Fruit fly (Drosophila melanogaster) whole organism, embryonic: ENCODE data around the gene RpS14a.
A peak's percentile ranks its signal among the peaks of the same experiment; 100 is the strongest.

ENCODE experiments used
- ATbp ChIP-seq: fragments of 200-800 bp; sonication (Bioruptor generic); optimal IDR thresholded peaks from 2 replicates; lab custom pipeline; 2017; ENCODE audit warnings: missing biosample characterization, mild to moderate bottlenecking, missing genetic modification characterization, missing genetic modification reagents
- CG11696 ChIP-seq: fragments of 200-800 bp; sonication (Bioruptor generic); IDR thresholded peaks from 2 replicates; pipeline ENCODE4 v1.3.6; 2022; ENCODE audit warnings: missing biosample characterization, missing genetic modification characterization
- CG14441 ChIP-seq: fragments of 200-800 bp; sonication (Bioruptor generic); IDR thresholded peaks from 2 replicates; pipeline ENCODE4 v1.3.6; 2022; ENCODE audit warnings: missing biosample characterization, missing genetic modification characterization
- CG17328 ChIP-seq: fragments of 200-800 bp; sonication (Bioruptor generic); IDR thresholded peaks from 2 replicates; pipeline ENCODE4 v1.3.6; 2022; ENCODE audit warnings: missing biosample characterization, missing genetic modification characterization
- CG18619 ChIP-seq: fragments of 200-800 bp; sonication (Bioruptor generic); optimal IDR thresholded peaks from 3 replicates; lab custom pipeline; 2017; ENCODE audit warnings: missing biosample characterization, mild to moderate bottlenecking, missing genetic modification characterization
- CG32532 ChIP-seq: fragments of 200-800 bp; sonication (Bioruptor generic); IDR thresholded peaks from 2 replicates; pipeline ENCODE4 v1.3.6; 2022; ENCODE audit warnings: missing biosample characterization, missing genetic modification characterization
- CG3847 ChIP-seq: fragments of 200-800 bp; sonication (Bioruptor generic); IDR thresholded peaks from 2 replicates; pipeline ENCODE4 v1.3.6; 2022; ENCODE audit warnings: missing biosample characterization, missing genetic modification characterization
- CG7271 ChIP-seq: fragments of 200-800 bp; sonication (Bioruptor generic); optimal IDR thresholded peaks from 2 replicates; lab custom pipeline; 2018; ENCODE audit warnings: missing biosample characterization, mild to moderate bottlenecking, missing genetic modification characterization, moderate library complexity
- CG7928 ChIP-seq: fragments of 200-800 bp; sonication (Bioruptor generic); optimal IDR thresholded peaks from 2 replicates; lab custom pipeline; 2017; ENCODE audit warnings: missing biosample characterization, mild to moderate bottlenecking, missing genetic modification characterization
- CG9215 ChIP-seq: fragments of 200-800 bp; sonication (Bioruptor generic); IDR thresholded peaks from 2 replicates; pipeline ENCODE4 v1.3.6; 2022; ENCODE audit warnings: missing biosample characterization, missing genetic modification characterization
- CG9437 ChIP-seq: fragments of 200-800 bp; sonication (Bioruptor generic); optimal IDR thresholded peaks from 2 replicates; lab custom pipeline; 2018; ENCODE audit warnings: missing biosample characterization, mild to moderate bottlenecking, missing genetic modification characterization
- CG9609 ChIP-seq: fragments of 200-800 bp; sonication (Bioruptor generic); optimal IDR thresholded peaks from 3 replicates; lab custom pipeline; 2016; ENCODE audit warnings: missing biosample characterization, missing genetic modification characterization
- CG9876 ChIP-seq: fragments of 200-800 bp; sonication (Bioruptor generic); optimal IDR thresholded peaks from 2 replicates; lab custom pipeline; 2016; ENCODE audit warnings: missing biosample characterization, missing genetic modification characterization
- CHES-1-like ChIP-seq: fragments of 200-800 bp; sonication (Bioruptor generic); optimal IDR thresholded peaks from 2 replicates; lab custom pipeline; 2016; ENCODE audit warnings: missing biosample characterization, missing genetic modification characterization
- D ChIP-seq, 2 experiments: fragments of 200-800 bp in 1 of 2; fragments of >200 bp in 1 of 2; sonication (Bioruptor generic) in 1 of 2; optimal IDR thresholded peaks; 2 replicates in 1 of 2; 3 replicates in 1 of 2; lab custom pipeline; 2017; ENCODE audit warnings: mild to moderate bottlenecking in 1 of 2, missing biosample characterization in 1 of 2, missing genetic modification characterization in 1 of 2, missing genetic modification reagents in 1 of 2
- E2f1 ChIP-seq: fragments of 200-800 bp; sonication (Bioruptor generic); IDR thresholded peaks from 2 replicates; pipeline ENCODE4 v1.3.6; 2022; ENCODE audit warnings: missing biosample characterization, missing genetic modification characterization
- H2.0 ChIP-seq: fragments of 200-800 bp; sonication (Bioruptor generic); IDR thresholded peaks from 2 replicates; pipeline ENCODE4 v1.3.6; 2022; ENCODE audit warnings: missing biosample characterization, missing genetic modification characterization
- HLH3B ChIP-seq: fragments of 200-800 bp; sonication (Bioruptor generic); IDR thresholded peaks from 2 replicates; pipeline ENCODE4 v1.3.6; 2022; ENCODE audit warnings: missing biosample characterization, missing genetic modification characterization
- Mad ChIP-seq: fragments of 200-800 bp; sonication (Bioruptor generic); optimal IDR thresholded peaks from 2 replicates; lab custom pipeline; 2016; ENCODE audit warnings: missing biosample characterization, missing genetic modification characterization
- Mes4 ChIP-seq: fragments of 200-800 bp; sonication (Bioruptor generic); optimal IDR thresholded peaks from 2 replicates; lab custom pipeline; 2016; ENCODE audit warnings: missing biosample characterization, missing genetic modification characterization
- Myb ChIP-seq: fragments of 200-800 bp; sonication (Bioruptor generic); optimal IDR thresholded peaks from 2 replicates; lab custom pipeline; 2016; ENCODE audit warnings: missing biosample characterization, missing genetic modification characterization
- Nf-YA ChIP-seq: fragments of 200-800 bp; sonication (Bioruptor generic); IDR thresholded peaks from 2 replicates; pipeline ENCODE4 v1.3.6; 2022; ENCODE audit warnings: missing biosample characterization, missing genetic modification characterization
- Poxn ChIP-seq: fragments of 200-800 bp; sonication (Bioruptor generic); IDR thresholded peaks from 2 replicates; pipeline ENCODE4 v1.3.6; 2022; ENCODE audit warnings: missing biosample characterization, missing genetic modification characterization
- Stat92E ChIP-seq, 3 experiments: fragments of >200 bp in 2 of 3; fragments of 200-800 bp in 1 of 3; sonication (Bioruptor generic) in 1 of 3; optimal IDR thresholded peaks; 2 replicates each; lab custom pipeline; 2017 to 2019; ENCODE audit warnings: missing biosample characterization in 3 of 3, missing genetic modification characterization in 3 of 3, mild to moderate bottlenecking in 1 of 3, moderate library complexity in 1 of 3
- TFAM ChIP-seq: fragments of 200-800 bp; sonication (Bioruptor generic); optimal IDR thresholded peaks from 2 replicates; lab custom pipeline; 2017; ENCODE audit warnings: missing biosample characterization, missing genetic modification characterization, inconsistent platforms
- Taf1 ChIP-seq: fragments of 200-800 bp; sonication (Bioruptor generic); IDR thresholded peaks from 2 replicates; pipeline ENCODE4 v1.3.6; 2022; ENCODE audit warnings: missing biosample characterization, missing genetic modification characterization
- ab ChIP-seq: fragments of 200-800 bp; sonication (Bioruptor generic); optimal IDR thresholded peaks from 2 replicates; lab custom pipeline; 2016; ENCODE audit warnings: missing biosample characterization, missing genetic modification characterization
- al ChIP-seq: fragments of 200-800 bp; sonication (Bioruptor generic); IDR thresholded peaks from 2 replicates; pipeline ENCODE4 v1.3.6; 2022; ENCODE audit warnings: missing biosample characterization, missing genetic modification characterization
- ash1 ChIP-seq: fragments of 200-800 bp; sonication (Bioruptor generic); optimal IDR thresholded peaks from 2 replicates; lab custom pipeline; 2018; ENCODE audit warnings: missing biosample characterization, mild to moderate bottlenecking, missing genetic modification characterization
- bigmax ChIP-seq: fragments of 200-800 bp; sonication (Bioruptor generic); optimal IDR thresholded peaks from 2 replicates; lab custom pipeline; 2018; ENCODE audit warnings: missing biosample characterization, mild to moderate bottlenecking, missing genetic modification characterization
- dati ChIP-seq: fragments of 200-800 bp; sonication (Bioruptor generic); IDR thresholded peaks from 2 replicates; pipeline ENCODE4 v1.3.6; 2022; ENCODE audit warnings: missing biosample characterization, missing genetic modification characterization
- dm ChIP-seq: fragments of 200-800 bp; sonication (Bioruptor generic); optimal IDR thresholded peaks from 3 replicates; lab custom pipeline; 2016; ENCODE audit warnings: missing biosample characterization, missing genetic modification characterization
- esg ChIP-seq: fragments of 200-800 bp; sonication (Bioruptor generic); conservative IDR thresholded peaks from 2 replicates; pipeline ENCODE4 v1.3.6; 2022; ENCODE audit warnings: missing biosample characterization, missing genetic modification characterization
- eve ChIP-seq, 2 experiments: fragments of >200 bp; optimal IDR thresholded peaks; 2 replicates each; lab custom pipeline; 2017; ENCODE audit warnings: missing biosample characterization in 2 of 2, missing genetic modification characterization in 2 of 2
- gcm ChIP-seq: fragments of 200-800 bp; sonication (Bioruptor generic); optimal IDR thresholded peaks from 2 replicates; lab custom pipeline; 2019; ENCODE audit warnings: missing biosample characterization, mild to moderate bottlenecking, missing genetic modification characterization, moderate library complexity
- gsb-n ChIP-seq: fragments of 200-800 bp; sonication (Bioruptor generic); optimal IDR thresholded peaks from 3 replicates; lab custom pipeline; 2018; ENCODE audit warnings: missing biosample characterization, mild to moderate bottlenecking, missing genetic modification characterization
- hbn ChIP-seq: fragments of 200-800 bp; sonication (Bioruptor generic); IDR thresholded peaks from 2 replicates; pipeline ENCODE4 v1.3.6; 2022; ENCODE audit warnings: missing biosample characterization, missing genetic modification characterization; ENCODE audit not compliant: partially characterized antibody
- inv ChIP-seq: fragments of 200-800 bp; sonication (Bioruptor generic); IDR thresholded peaks from 2 replicates; pipeline ENCODE4 v1.3.6; 2022; ENCODE audit warnings: missing biosample characterization, missing genetic modification characterization; ENCODE audit not compliant: partially characterized antibody
- kni ChIP-seq: fragments of 200-800 bp; sonication (Bioruptor generic); optimal IDR thresholded peaks from 3 replicates; lab custom pipeline; 2017; ENCODE audit warnings: mild to moderate bottlenecking, missing biosample characterization, missing genetic modification reagents, missing genetic modification characterization
- nerfin-1 ChIP-seq: fragments of 200-800 bp; sonication (Bioruptor generic); optimal IDR thresholded peaks from 3 replicates; lab custom pipeline; 2019; ENCODE audit warnings: missing biosample characterization, mild to moderate bottlenecking, missing genetic modification characterization, moderate library complexity
- nmo ChIP-seq: fragments of 200-800 bp; sonication (Bioruptor generic); optimal IDR thresholded peaks from 2 replicates; lab custom pipeline; 2018; ENCODE audit warnings: missing biosample characterization, mild to moderate bottlenecking, missing genetic modification characterization, moderate library complexity
- oc ChIP-seq: fragments of 200-800 bp; sonication (Bioruptor generic); optimal IDR thresholded peaks from 2 replicates; lab custom pipeline; 2018; ENCODE audit warnings: missing biosample characterization, mild to moderate bottlenecking, missing genetic modification characterization, moderate library complexity
- onecut ChIP-seq: fragments of 200-800 bp; sonication (Bioruptor generic); IDR thresholded peaks from 2 replicates; pipeline ENCODE4 v1.3.6; 2022; ENCODE audit warnings: missing biosample characterization, missing genetic modification characterization
- pfk ChIP-seq: fragments of 200-800 bp; sonication (Bioruptor generic); optimal IDR thresholded peaks from 2 replicates; lab custom pipeline; 2018; ENCODE audit warnings: missing biosample characterization, mild to moderate bottlenecking, missing genetic modification characterization, moderate library complexity
- sim ChIP-seq: fragments of 200-800 bp; sonication (Bioruptor generic); IDR thresholded peaks from 2 replicates; pipeline ENCODE4 v1.3.6; 2022; ENCODE audit warnings: missing biosample characterization, missing genetic modification characterization
- slou ChIP-seq: fragments of 200-800 bp; sonication (Bioruptor generic); optimal IDR thresholded peaks from 3 replicates; lab custom pipeline; 2016; ENCODE audit warnings: missing biosample characterization, missing genetic modification characterization
- sqz ChIP-seq: fragments of 200-800 bp; sonication (Bioruptor generic); optimal IDR thresholded peaks from 3 replicates; lab custom pipeline; 2018; ENCODE audit warnings: missing biosample characterization, mild to moderate bottlenecking, missing genetic modification characterization
- z ChIP-seq: fragments of 200-800 bp; sonication (Bioruptor generic); IDR thresholded peaks from 3 replicates; pipeline ENCODE4 v1.3.6; 2022; ENCODE audit warnings: missing biosample characterization, missing genetic modification characterization

The RpS14a gene

DNA sequence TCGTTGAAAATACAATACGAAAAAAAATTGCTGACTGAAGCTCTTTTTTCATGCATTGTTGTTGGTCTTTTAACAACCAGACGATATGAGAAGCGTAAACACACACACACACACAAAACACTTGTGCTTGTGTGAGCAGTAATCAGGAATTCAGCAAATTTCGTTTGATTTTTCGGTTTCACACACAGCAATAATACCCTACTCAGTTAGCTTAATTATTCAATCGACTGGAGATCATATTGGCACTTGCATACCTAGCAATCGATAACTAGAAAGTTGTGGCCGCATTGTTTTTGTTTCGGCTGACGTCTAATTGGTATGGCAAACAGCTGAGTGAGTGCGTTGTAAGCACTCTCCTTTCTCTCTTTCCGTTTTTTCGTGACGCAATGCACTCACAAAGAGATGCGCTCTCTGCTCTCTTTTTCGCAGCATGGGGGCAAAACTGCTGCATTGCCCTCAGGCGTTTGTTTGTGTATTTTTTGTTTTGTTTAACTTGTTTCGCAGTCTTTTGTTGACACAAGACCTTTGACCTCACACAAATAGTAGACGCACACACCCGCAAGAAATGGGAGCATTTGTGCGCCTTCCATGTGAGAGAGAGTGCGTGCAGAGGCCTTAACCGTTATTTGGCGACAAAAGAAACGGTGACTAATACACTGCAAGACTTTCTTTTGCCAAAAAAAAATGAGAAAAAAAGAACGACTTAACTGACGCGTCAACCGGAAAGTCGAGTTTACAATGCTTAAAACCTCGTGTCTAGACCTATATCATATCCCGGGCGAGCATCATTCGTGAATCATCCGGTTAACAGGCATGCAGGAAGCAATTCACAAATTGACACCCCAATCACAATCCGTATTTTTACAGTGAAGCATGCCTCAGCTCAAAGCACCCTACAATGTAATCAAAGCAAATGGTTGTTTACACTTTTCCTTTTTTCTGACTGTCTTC lies 11.5 kb downstream of the RpS14a start (continued):
- no peak for TF ChIP-seq Myb
- no peak for TF ChIP-seq inv (GFP tag; lab: Robert Waterston, UW)
- TF ChIP-seq nmo (GFP tag; lab: Kevin White, UChicago): peak; percentile 24
- TF ChIP-seq kni (GFP tag; lab: Kevin White, UChicago): peak; percentile 42
- no peak for TF ChIP-seq gsb-n
- no peak for TF ChIP-seq CG9215 (GFP tag; lab: Robert Waterston, UW)
- no peak; the same call in 1 of the 2 replicates for TF ChIP-seq onecut (GFP tag; lab: Robert Waterston, UW)
- TF ChIP-seq sqz: peak; percentile 94
- no peak for TF ChIP-seq CG11696 (GFP tag; lab: Robert Waterston, UW)
- no peak for TF ChIP-seq bigmax (GFP tag; lab: Kevin White, UChicago)
- no peak for TF ChIP-seq CG17328 (GFP tag; lab: Robert Waterston, UW)
- no peak for TF ChIP-seq D (optimal IDR thresholded peaks at IDR 0.05; lab: Kevin White, UChicago)
- no peak for TF ChIP-seq D (GFP tag; optimal IDR thresholded peaks at IDR 0.05; lab: Kevin White, UChicago)
- TF ChIP-seq Mad (GFP tag; lab: Kevin White, UChicago): no peak
- TF ChIP-seq sim: no peak
- TF ChIP-seq ATbp: peak; percentile 37
- TF ChIP-seq gcm (GFP tag; lab: Kevin White, UChicago): no peak
- TF ChIP-seq TFAM (GFP tag; lab: Kevin White, UChicago): no peak
- no peak for TF ChIP-seq ab
- TF ChIP-seq HLH3B: 0 out of 2 replicates have a peak, but pooled peaks have one; percentile 28
- no peak for TF ChIP-seq CG7928 (GFP tag; lab: Kevin White, UChicago)
- no peak for TF ChIP-seq CG7271 (tag; lab: Kevin White, UChicago)
- 0 out of 2 replicates have a peak, but pooled peaks have one; percentile 26 for TF ChIP-seq E2f1 (GFP tag; lab: Robert Waterston, UW)
- TF ChIP-seq CG9609 (GFP tag; lab: Kevin White, UChicago): no peak
- peak; percentile 34; the same call in 1 of the 2 replicates for TF ChIP-seq al
- TF ChIP-seq Mes4 (GFP tag; lab: Kevin White, UChicago): no peak
- TF ChIP-seq eve (GFP tag; optimal IDR thresholded peaks at IDR 0.05; lab: Kevin White, UChicago): no peak
- no peak for TF ChIP-seq dati (GFP tag; lab: Robert Waterston, UW)
- TF ChIP-seq hbn (GFP tag; lab: Robert Waterston, UW): no peak
- TF ChIP-seq ash1: no peak
- TF ChIP-seq CHES-1-like (GFP tag; lab: Kevin White, UChicago): no peak
- TF ChIP-seq slou (GFP tag; lab: Kevin White, UChicago): no peak
- TF ChIP-seq oc (tag; lab: Kevin White, UChicago): peak; percentile 6
- no peak for TF ChIP-seq CG3847
- TF ChIP-seq CG14441 (GFP tag; lab: Robert Waterston, UW): 0 out of 2 replicates have a peak, but pooled peaks have one; percentile 35
- TF ChIP-seq esg (GFP tag; lab: Robert Waterston, UW): no peak
- peak; percentile 25 for TF ChIP-seq nerfin-1
- no peak for TF ChIP-seq Nf-YA (GFP tag; lab: Robert Waterston, UW)
- no peak for TF ChIP-seq CG18619
- TF ChIP-seq z (GFP tag; lab: Robert Waterston, UW): no peak
- TF ChIP-seq Taf1 (GFP tag; lab: Robert Waterston, UW): peak; percentile 11; the same call in 1 of the 2 replicates
- no peak for TF ChIP-seq Stat92E (GFP tag; optimal IDR thresholded peaks at IDR 0.05; lab: Kevin White, UChicago)
- no peak for TF ChIP-seq pfk (GFP tag; lab: Kevin White, UChicago)
- no peak for TF ChIP-seq H2.0 (GFP tag; lab: Robert Waterston, UW)
- TF ChIP-seq CG9437 (GFP tag; lab: Kevin White, UChicago): no peak
- no peak for TF ChIP-seq CG9876
- no peak for TF ChIP-seq dm (GFP tag; lab: Kevin White, UChicago)
- TF ChIP-seq CG32532: 0 out of 2 replicates have a peak, but pooled peaks have one; percentile 24
- no peak for TF ChIP-seq Poxn (GFP tag; lab: Robert Waterston, UW)
